Worm (Caenorhabditis elegans) whole organism, mixed stage, embryonic: ENCODE measurements around the gene elt-6.

ENCODE experiments used
- M03D4.4 ChIP-seq: sonication (generic microtip); optimal IDR thresholded peaks from 2 replicates; lab custom pipeline; 2017; ENCODE audit warnings: mild to moderate bottlenecking, missing genetic modification characterization, missing compliant biosample characterization
- bed-3 ChIP-seq: fragments of 200-800 bp; sonication (Bioruptor generic); optimal IDR thresholded peaks from 3 replicates; lab custom pipeline; 2018; ENCODE audit warnings: mild to moderate bottlenecking, missing genetic modification characterization, moderate library complexity, missing compliant biosample characterization
- ceh-39 ChIP-seq: fragments of 150-350 bp; optimal IDR thresholded peaks from 2 replicates; lab custom pipeline; 2014; ENCODE audit warnings: missing biosample characterization, missing genetic modification characterization
- ceh-43 ChIP-seq: fragments of 200-800 bp; sonication (Bioruptor generic); optimal IDR thresholded peaks from 2 replicates; lab custom pipeline; 2018; ENCODE audit warnings: mild to moderate bottlenecking, missing genetic modification characterization, moderate library complexity, missing compliant biosample characterization
- ceh-83 ChIP-seq: fragments of 200-800 bp; sonication (Bioruptor generic); optimal IDR thresholded peaks from 2 replicates; lab custom pipeline; 2018; ENCODE audit warnings: mild to moderate bottlenecking, missing genetic modification characterization, missing compliant biosample characterization
- ces-1 ChIP-seq: fragments of 150-350 bp; optimal IDR thresholded peaks from 2 replicates; lab custom pipeline; 2014; ENCODE audit warnings: missing biosample characterization, missing genetic modification reagents, missing genetic modification characterization
- cnd-1 ChIP-seq: fragments of 200-800 bp; sonication (Bioruptor generic); optimal IDR thresholded peaks from 2 replicates; lab custom pipeline; 2018; ENCODE audit warnings: mild to moderate bottlenecking, missing genetic modification characterization, missing compliant biosample characterization
- drap-1 ChIP-seq: fragments of 200-800 bp; sonication (Bioruptor generic); optimal IDR thresholded peaks from 3 replicates; lab custom pipeline; 2018; ENCODE audit warnings: mild to moderate bottlenecking, missing genetic modification characterization, missing compliant biosample characterization
- elt-1 ChIP-seq: sonication (generic microtip); optimal IDR thresholded peaks from 2 replicates; lab custom pipeline; 2017; ENCODE audit warnings: missing genetic modification characterization, mild to moderate bottlenecking, missing compliant biosample characterization, antibody characterized with exemption, moderate library complexity, borderline replicate concordance; ENCODE audit not compliant: insufficient read depth
- flh-1 ChIP-seq: fragments of 200-800 bp; sonication (Bioruptor generic); optimal IDR thresholded peaks from 2 replicates; lab custom pipeline; 2018; ENCODE audit warnings: mild to moderate bottlenecking, missing genetic modification characterization, moderate library complexity, missing compliant biosample characterization
- hlh-1 ChIP-seq: fragments of 150-350 bp; optimal IDR thresholded peaks from 2 replicates; lab custom pipeline; 2014; ENCODE audit warnings: missing biosample characterization, missing genetic modification reagents, missing genetic modification characterization
- lin-32 ChIP-seq: fragments of 200-800 bp; sonication (Bioruptor generic); optimal IDR thresholded peaks from 2 replicates; lab custom pipeline; 2018; ENCODE audit warnings: mild to moderate bottlenecking, missing genetic modification characterization, missing compliant biosample characterization
- lsy-2 ChIP-seq: fragments of 150-350 bp; optimal IDR thresholded peaks from 2 replicates; lab custom pipeline; 2014; ENCODE audit warnings: missing biosample characterization, missing genetic modification characterization
- mab-5 ChIP-seq: fragments of 150-350 bp; optimal IDR thresholded peaks from 2 replicates; lab custom pipeline; 2014; ENCODE audit warnings: missing biosample characterization, missing genetic modification characterization
- mep-1 ChIP-seq: fragments of 150-350 bp; optimal IDR thresholded peaks from 2 replicates; lab custom pipeline; 2017; ENCODE audit warnings: missing biosample characterization, missing genetic modification reagents, missing genetic modification characterization, inconsistent platforms
- mls-2 ChIP-seq: sonication (generic microtip); optimal IDR thresholded peaks from 2 replicates; lab custom pipeline; 2016; ENCODE audit warnings: mild to moderate bottlenecking, missing genetic modification characterization, moderate library complexity, missing compliant biosample characterization
- nhr-12 ChIP-seq: fragments of 150-350 bp; optimal IDR thresholded peaks from 2 replicates; lab custom pipeline; 2014; ENCODE audit warnings: missing biosample characterization, missing genetic modification characterization
- nhr-2 ChIP-seq: fragments of 150-350 bp; optimal IDR thresholded peaks from 2 replicates; lab custom pipeline; 2014; ENCODE audit warnings: missing biosample characterization, missing genetic modification characterization
- nhr-237 ChIP-seq: fragments of 150-350 bp; optimal IDR thresholded peaks from 2 replicates; lab custom pipeline; 2014; ENCODE audit warnings: missing biosample characterization, missing genetic modification characterization
- nhr-76 ChIP-seq: sonication (generic microtip); optimal IDR thresholded peaks from 2 replicates; lab custom pipeline; 2017; ENCODE audit warnings: missing biosample characterization, missing genetic modification characterization
- pha-4 ChIP-seq: fragments of 150-350 bp; optimal IDR thresholded peaks from 2 replicates; lab custom pipeline; 2018; ENCODE audit warnings: missing biosample characterization, missing genetic modification reagents, missing genetic modification characterization
- sem-2 ChIP-seq: fragments of 200-800 bp; sonication (Bioruptor generic); optimal IDR thresholded peaks from 2 replicates; lab custom pipeline; 2018; ENCODE audit warnings: mild to moderate bottlenecking, missing genetic modification characterization, missing compliant biosample characterization
- snpc-4 ChIP-seq: fragments of 150-350 bp; optimal IDR thresholded peaks from 2 replicates; lab custom pipeline; 2014; ENCODE audit warnings: missing biosample characterization, missing genetic modification characterization
- sptf-1 ChIP-seq: sonication (generic microtip); optimal IDR thresholded peaks from 2 replicates; lab custom pipeline; 2017; ENCODE audit warnings: mild to moderate bottlenecking, missing genetic modification characterization, moderate library complexity, missing compliant biosample characterization
- tbx-8 ChIP-seq: fragments of 200-800 bp; sonication (Bioruptor generic); optimal IDR thresholded peaks from 2 replicates; lab custom pipeline; 2018; ENCODE audit warnings: mild to moderate bottlenecking, missing genetic modification characterization, moderate library complexity, missing compliant biosample characterization
- unc-120 ChIP-seq: sonication (generic microtip); optimal IDR thresholded peaks from 2 replicates; lab custom pipeline; 2017; ENCODE audit warnings: missing genetic modification characterization, missing compliant biosample characterization; ENCODE audit not compliant: poor library complexity, severe bottlenecking
- unc-39 ChIP-seq: fragments of 150-350 bp; optimal IDR thresholded peaks from 2 replicates; lab custom pipeline; 2014; ENCODE audit warnings: missing biosample characterization, missing genetic modification characterization
- unc-62 ChIP-seq: fragments of 150-350 bp; optimal IDR thresholded peaks from 2 replicates; lab custom pipeline; 2014; ENCODE audit warnings: missing biosample characterization, missing genetic modification reagents, missing genetic modification characterization
- zip-8 ChIP-seq: fragments of 150-350 bp; optimal IDR thresholded peaks from 2 replicates; lab custom pipeline; 2014; ENCODE audit warnings: missing biosample characterization, missing genetic modification characterization
- ztf-11 ChIP-seq: fragments of 150-350 bp; optimal IDR thresholded peaks from 2 replicates; lab custom pipeline; 2014; ENCODE audit warnings: missing biosample characterization, missing genetic modification characterization

Gene elt-6

DNA sequence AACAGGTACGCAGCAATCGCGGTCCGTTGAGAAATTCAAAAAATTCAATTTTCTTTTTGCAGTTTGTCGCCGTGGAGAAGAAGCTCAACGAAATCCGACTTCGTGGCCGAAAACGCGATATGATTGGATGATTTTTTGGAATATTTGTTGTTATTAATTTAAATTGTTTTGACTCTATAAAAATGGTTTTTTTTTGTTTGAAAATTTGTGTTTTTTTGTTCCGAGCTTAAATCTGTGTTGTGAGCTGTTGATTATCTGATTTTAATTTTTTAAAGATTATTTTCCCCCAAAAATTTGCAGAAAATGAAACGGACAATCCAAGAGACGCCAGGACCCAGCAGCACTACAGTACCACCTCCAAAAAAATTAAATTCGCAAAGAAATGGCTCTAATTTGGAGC lies 41.8 kb downstream of the elt-6 start, which contains the start of gene tdpo-1:
TSS of gene tdpo-1 (plus strand) at position 301 of the 400 bp plus-strand sequence.
- TF ChIP-seq nhr-2: no peak
- no peak for TF ChIP-seq hlh-1 (tag; lab: Kevin White, UChicago)
- TF ChIP-seq cnd-1 (tag; lab: Kevin White, UChicago): no peak
- no peak for TF ChIP-seq ces-1 (GFP tag; lab: Kevin White, UChicago)
- no peak for TF ChIP-seq lin-32 (GFP tag; lab: Kevin White, UChicago)
- no peak for TF ChIP-seq mep-1 (tag; lab: Kevin White, UChicago)
- no peak for TF ChIP-seq elt-1 (tag; lab: Kevin White, UChicago)
- no peak for TF ChIP-seq sem-2 (GFP tag; lab: Kevin White, UChicago)
- no peak for TF ChIP-seq sptf-1 (tag; lab: Kevin White, UChicago)
- TF ChIP-seq lsy-2 (tag; lab: Kevin White, UChicago): no peak
- TF ChIP-seq M03D4.4: no peak
- no peak for TF ChIP-seq ceh-43 (GFP tag; lab: Kevin White, UChicago)

DNA sequence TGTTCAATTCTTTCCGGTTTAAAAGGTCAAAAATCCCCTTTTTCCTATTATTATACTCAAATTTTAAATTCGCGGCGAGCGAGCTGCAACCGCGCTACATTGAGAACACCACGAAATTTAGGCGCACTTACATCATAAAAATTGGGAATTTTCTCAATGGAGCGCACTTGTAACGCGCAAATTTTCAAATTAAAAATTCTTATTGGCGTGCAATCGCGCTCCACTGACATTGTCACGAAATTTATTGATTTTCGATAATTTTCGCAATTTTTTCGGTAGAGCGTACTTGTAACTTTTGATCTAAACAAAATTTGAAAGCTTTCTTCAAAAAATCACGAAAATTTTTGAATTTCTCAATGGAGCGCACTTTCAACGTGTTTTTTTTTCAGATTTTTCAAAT lies 45.5 kb downstream of the elt-6 start, which contains the start of gene ulp-3:
TSS of gene ulp-3 (plus strand) at position 388 of the 400 bp plus-strand sequence.
- TF ChIP-seq nhr-76 (tag; lab: Kevin White, UChicago): no peak
- no peak for TF ChIP-seq drap-1 (GFP tag; lab: Kevin White, UChicago)
- no peak for TF ChIP-seq unc-120 (tag; lab: Kevin White, UChicago)
- no peak for TF ChIP-seq flh-1 (GFP tag; lab: Kevin White, UChicago)
- no peak for TF ChIP-seq sem-2 (GFP tag; lab: Kevin White, UChicago)
- TF ChIP-seq bed-3 (GFP tag; lab: Kevin White, UChicago): no peak
- no peak for TF ChIP-seq ceh-43 (GFP tag; lab: Kevin White, UChicago)

DNA sequence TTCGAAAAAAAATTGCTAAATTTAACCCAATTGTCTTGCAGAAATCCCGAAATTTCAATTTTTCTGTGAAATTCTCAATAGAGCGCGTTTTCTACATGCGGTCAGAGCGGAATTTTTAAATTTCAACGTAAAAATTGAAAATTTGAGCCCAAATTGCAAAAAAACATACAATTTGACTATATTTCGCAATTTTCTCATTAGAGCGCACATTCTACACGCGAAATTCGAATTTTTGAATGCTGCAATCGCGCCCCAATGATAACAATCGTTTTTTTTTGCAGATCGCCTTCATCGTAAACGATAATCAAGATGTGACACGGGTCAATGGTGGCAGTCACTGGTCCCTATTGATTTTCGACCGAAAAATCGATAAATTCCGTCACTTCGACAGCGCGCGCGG lies 46.3 kb downstream of the elt-6 start:
- TF ChIP-seq hlh-1 (tag; lab: Kevin White, UChicago) (no peak), ceh-39 (tag; lab: Kevin White, UChicago) (no peak), drap-1 (GFP tag; lab: Kevin White, UChicago) (no peak), unc-39 (no peak), ceh-83 (GFP tag; lab: Kevin White, UChicago) (no peak), unc-62 (GFP tag; lab: Kevin White, UChicago) (no peak), pha-4 (tag; lab: Kevin White, UChicago) (no peak), mab-5 (no peak), nhr-237 (tag; lab: Kevin White, UChicago) (no peak), M03D4.4 (no peak), unc-120 (tag; lab: Kevin White, UChicago) (no peak), flh-1 (GFP tag; lab: Kevin White, UChicago) (no peak), lin-32 (GFP tag; lab: Kevin White, UChicago) (no peak), mls-2 (tag; lab: Kevin White, UChicago) (no peak), zip-8 (tag; lab: Kevin White, UChicago) (no peak), snpc-4 (no peak), cnd-1 (tag; lab: Kevin White, UChicago) (no peak)

DNA sequence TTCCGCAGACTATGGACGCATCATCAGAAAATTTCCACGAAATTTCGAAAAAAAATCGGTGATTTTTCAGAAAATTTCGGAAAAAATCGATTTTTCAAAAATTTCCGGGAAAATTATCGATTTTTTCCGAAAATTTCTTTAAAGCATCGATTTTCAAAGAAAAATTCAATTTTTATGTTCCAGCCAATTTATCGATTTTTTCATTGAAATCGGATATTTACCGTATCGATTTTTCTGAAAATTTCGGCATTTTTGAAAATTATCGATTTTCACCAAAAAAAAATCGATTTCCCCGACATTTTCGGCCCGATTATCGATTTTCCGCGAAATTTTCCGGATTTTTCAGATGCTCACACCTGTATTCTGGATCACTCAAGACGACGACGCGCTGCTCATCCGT lies 47.4 kb downstream of the elt-6 start, which contains the start of gene Y48A5A.1:
TSS of gene Y48A5A.1 (plus strand) at position 347 of the 400 bp plus-strand sequence.
- TF ChIP-seq zip-8 (tag; lab: Kevin White, UChicago): no peak
- TF ChIP-seq ces-1 (GFP tag; lab: Kevin White, UChicago): no peak
- no peak for TF ChIP-seq sem-2 (GFP tag; lab: Kevin White, UChicago)
- no peak for TF ChIP-seq nhr-76 (tag; lab: Kevin White, UChicago)
- no peak for TF ChIP-seq ceh-39 (tag; lab: Kevin White, UChicago)
- TF ChIP-seq ceh-83 (GFP tag; lab: Kevin White, UChicago): no peak
- TF ChIP-seq ztf-11: no peak
- no peak for TF ChIP-seq elt-1 (tag; lab: Kevin White, UChicago)
- TF ChIP-seq snpc-4: no peak
- TF ChIP-seq nhr-2: no peak
- no peak for TF ChIP-seq drap-1 (GFP tag; lab: Kevin White, UChicago)
- no peak for TF ChIP-seq mls-2 (tag; lab: Kevin White, UChicago)
- no peak for TF ChIP-seq flh-1 (GFP tag; lab: Kevin White, UChicago)
- TF ChIP-seq mep-1 (tag; lab: Kevin White, UChicago): no peak
- no peak for TF ChIP-seq pha-4 (tag; lab: Kevin White, UChicago)
- no peak for TF ChIP-seq nhr-12 (tag; lab: Kevin White, UChicago)
- TF ChIP-seq tbx-8 (GFP tag; lab: Kevin White, UChicago): no peak
- no peak for TF ChIP-seq sptf-1 (tag; lab: Kevin White, UChicago)
